Fruit fly (Drosophila melanogaster): ENCODE data around the gene PNUTS.

DNA sequence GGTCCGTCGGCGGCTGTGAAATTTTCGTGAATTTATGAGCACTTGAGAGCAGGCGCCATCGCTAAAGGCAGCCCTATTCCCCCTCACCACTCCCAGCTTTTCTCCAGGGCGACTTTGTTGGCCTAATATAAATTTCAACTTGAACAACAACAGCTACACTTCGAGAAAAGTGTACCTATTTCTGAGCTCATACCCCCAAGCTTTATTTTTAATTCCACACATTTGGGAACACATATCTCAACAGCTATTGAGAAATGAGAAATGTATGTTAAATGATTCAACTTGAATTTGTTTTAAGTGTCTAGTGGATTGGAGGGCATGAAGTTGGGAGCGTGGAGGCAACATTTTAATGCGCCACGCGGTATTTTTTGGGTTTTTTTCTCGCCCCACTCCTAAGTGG lies 16.5 kb downstream of the PNUTS start:
- TF ChIP-seq vvl (GFP tag; IDR thresholded peaks at IDR 0.05) (0 out of 2 replicates have a peak, but pooled peaks have one; percentile 20), Myb (GFP tag; optimal IDR thresholded peaks at IDR 0.05) (no peak), CG16779 (GFP tag; IDR thresholded peaks at IDR 0.05) (no peak), CG12071 (GFP tag; optimal IDR thresholded peaks at IDR 0.05) (peak; percentile 11), twi (tag; optimal IDR thresholded peaks at IDR 0.05) (no peak), Rfx (GFP tag; IDR thresholded peaks at IDR 0.05) (peak; percentile 42; the same call in 1 of the 2 replicates), ERR (GFP tag; optimal IDR thresholded peaks at IDR 0.05) (no peak), psq (GFP tag; optimal IDR thresholded peaks at IDR 0.05) (no peak), CG11504 (tag; optimal IDR thresholded peaks at IDR 0.05) (no peak), Fer2 (tag; optimal IDR thresholded peaks at IDR 0.05) (no peak), YL-1 (GFP tag; optimal IDR thresholded peaks at IDR 0.05) (no peak), CG7963 (GFP tag; IDR thresholded peaks at IDR 0.05; ENCODE audit: partially characterized antibody) (no peak)

All from whole organism, embryonic.